Fruit fly (Drosophila melanogaster): ENCODE results near the gene Rab18.
A peak's percentile ranks its signal among the peaks of the same experiment; 100 is the strongest.

Gene Rab18

dm6 chrX:5661971-5662370 is 9.6 kb downstream of the Rab18 start:
- no peak for TF ChIP-seq CG17801 (GFP tag; optimal IDR thresholded peaks at IDR 0.05; ENCODE audit: partially characterized antibody)

DNA sequence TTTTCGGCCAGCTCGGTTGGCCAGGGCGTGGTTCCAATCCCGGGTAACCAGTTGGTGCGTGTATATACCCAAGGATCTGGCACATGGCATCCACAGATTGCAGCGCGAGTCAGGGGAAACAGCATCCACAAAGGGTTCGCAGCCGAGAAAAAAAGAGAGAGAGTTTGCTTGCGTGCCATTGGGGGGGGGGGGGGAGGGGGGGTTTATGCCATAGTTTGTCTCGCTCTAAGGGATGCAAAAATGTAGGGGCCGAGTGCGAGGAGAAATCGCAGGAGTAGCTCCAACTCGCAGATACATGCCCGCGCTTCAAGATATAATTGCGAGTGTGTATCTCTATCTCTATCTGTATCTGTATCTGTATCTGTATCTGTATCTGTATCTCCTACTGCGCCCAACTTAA is 21.6 kb downstream of the Rab18 start:
- no peak for TF ChIP-seq CG17801 (GFP tag; optimal IDR thresholded peaks at IDR 0.05; ENCODE audit: partially characterized antibody)

dm6 chrX:5649387-5649786 is 22.2 kb downstream of the Rab18 start:
- TF ChIP-seq CG17801 (GFP tag; optimal IDR thresholded peaks at IDR 0.05; ENCODE audit: partially characterized antibody) = no peak

dm6 chrX:5648437-5648959 is 23.1 kb downstream of the Rab18 start, which contains the start of gene OtopLa:
Gene OtopLa (minus strand): TSS chrX:5648487.
- no peak for TF ChIP-seq CG17801 (GFP tag; optimal IDR thresholded peaks at IDR 0.05; ENCODE audit: partially characterized antibody)

dm6 chrX:5646228-5646627 is 25.4 kb downstream of the Rab18 start:
- no peak for TF ChIP-seq CG17801 (GFP tag; optimal IDR thresholded peaks at IDR 0.05; ENCODE audit: partially characterized antibody)

DNA sequence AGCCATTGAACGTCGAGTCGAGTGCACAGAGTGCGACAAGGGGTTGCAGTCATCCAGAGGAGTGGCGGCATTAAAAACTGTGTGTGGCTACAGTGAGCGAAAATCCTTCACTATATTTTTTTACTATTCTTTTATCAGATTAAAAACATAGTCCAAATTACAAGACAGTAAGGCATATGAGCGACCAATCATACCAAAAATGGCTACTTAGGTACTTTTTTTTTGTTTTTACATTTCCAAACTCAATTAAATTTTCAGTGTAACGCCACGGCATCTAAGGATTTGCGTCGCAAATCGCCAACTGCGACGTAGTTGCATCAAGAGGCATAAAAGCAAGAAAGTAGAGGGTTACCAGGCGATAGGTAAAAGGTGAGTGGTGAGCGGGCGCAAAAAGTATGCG is 32.5 kb downstream of the Rab18 start:
- no peak for TF ChIP-seq CG17801 (GFP tag; optimal IDR thresholded peaks at IDR 0.05; ENCODE audit: partially characterized antibody)

DNA sequence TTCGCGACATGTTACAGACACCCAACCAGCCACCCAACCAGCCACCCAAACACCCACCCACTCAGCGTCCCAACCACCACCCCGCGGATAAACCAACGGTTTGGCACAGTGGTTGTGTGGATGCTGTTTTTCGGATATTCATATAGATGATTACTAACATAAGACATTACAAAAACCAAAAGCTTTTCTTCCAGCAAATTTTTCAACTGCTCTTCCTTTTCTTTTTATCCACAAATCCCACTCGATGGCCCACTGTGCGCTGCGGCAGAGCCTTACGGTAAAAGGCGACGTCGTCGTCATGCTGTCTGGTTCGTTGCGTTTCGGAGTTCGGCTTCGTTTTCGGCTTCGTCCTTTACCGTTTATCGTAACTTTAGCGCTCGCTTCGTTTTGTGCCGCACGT is 33.0 kb downstream of the Rab18 start:
- no peak for TF ChIP-seq CG17801 (GFP tag; optimal IDR thresholded peaks at IDR 0.05; ENCODE audit: partially characterized antibody)

DNA sequence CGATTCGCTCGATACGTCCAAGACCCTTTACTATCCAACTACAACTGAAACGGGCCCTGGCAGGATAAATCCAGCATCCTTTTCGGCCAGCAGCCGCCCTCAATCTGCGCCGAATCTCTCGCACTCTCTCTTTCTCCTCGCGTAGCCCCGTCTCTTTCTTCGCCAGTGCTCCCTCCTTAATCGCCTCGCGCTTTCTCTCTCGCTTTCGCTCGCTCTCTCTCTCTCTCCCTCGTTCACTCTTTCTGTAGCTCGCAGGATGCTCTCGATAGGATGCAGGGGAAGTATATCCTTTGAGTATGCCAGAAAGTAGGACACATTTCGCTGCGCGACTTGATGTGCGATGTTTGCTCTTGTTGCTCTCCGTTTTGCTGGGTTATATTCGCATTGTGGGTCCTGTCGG is 34.1 kb downstream of the Rab18 start:
- no peak for TF ChIP-seq CG17801 (GFP tag; optimal IDR thresholded peaks at IDR 0.05; ENCODE audit: partially characterized antibody)

DNA sequence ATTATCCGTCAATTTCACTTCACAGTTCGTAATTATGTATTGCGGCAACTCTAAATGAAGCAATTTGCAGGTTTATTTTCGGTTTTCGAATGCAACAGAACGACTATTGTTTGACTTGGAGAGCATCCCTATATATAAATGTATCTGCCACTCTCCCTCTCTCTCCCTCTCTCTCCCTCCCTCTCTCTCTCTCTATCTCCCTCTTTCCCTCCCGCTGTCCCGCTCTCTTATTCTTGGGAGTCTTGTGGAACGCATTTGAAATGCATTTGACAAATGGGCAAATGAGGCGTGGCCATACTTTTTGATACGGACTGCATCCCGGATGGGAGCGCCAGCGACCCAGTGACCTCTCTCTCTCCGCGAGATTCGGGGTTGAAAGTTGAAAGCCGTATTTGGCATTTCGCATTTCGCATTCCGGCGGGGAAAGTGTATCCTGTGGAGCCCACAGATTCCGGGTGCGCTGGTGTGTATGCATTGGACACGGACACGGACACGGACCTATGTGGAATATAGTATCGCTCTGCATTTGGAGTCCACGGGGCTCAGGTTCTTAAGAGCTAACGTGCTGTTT is 35.0 kb downstream of the Rab18 start:
- no peak for TF ChIP-seq CG17801 (GFP tag; optimal IDR thresholded peaks at IDR 0.05; ENCODE audit: partially characterized antibody)

DNA sequence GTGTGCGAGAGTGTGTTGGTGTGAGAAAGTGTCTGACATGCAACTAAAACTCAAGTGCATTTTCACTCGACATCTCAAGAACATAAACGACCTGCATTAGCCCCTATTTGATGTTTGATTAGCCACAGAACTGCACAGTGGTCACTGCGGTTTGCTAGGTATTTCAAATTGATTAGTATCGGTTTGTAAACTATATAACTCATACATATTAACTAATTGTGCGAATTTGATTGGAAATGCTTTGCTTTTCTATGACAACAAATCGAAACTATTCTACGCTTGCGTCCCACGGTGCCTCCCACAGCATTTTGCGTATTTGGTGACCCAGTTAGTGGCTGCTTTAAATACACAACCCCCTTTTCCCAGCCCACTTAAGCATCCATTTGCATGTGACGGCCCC is 36.9 kb downstream of the Rab18 start:
- TF ChIP-seq CG17801 (GFP tag; optimal IDR thresholded peaks at IDR 0.05; ENCODE audit: partially characterized antibody) = no peak

- TF ChIP-seq CG17801 (GFP tag; optimal IDR thresholded peaks at IDR 0.05; ENCODE audit: partially characterized antibody) = peak; percentile 21
These were observed 49.5 kb downstream of the Rab18 start, which contains the start of the genes Mlc-c and Pop1 for dm6 chrX:5621893-5622803. Gene Mlc-c (minus strand): TSS chrX:5622539. Gene Pop1 (plus strand): TSS chrX:5622648.

Data from ovary, adult (tissue).